Fruit fly (Drosophila melanogaster): Measurements from ENCODE around the gene x16.
A peak's percentile ranks its signal among the peaks of the same experiment; 100 is the strongest.

The x16 gene

DNA sequence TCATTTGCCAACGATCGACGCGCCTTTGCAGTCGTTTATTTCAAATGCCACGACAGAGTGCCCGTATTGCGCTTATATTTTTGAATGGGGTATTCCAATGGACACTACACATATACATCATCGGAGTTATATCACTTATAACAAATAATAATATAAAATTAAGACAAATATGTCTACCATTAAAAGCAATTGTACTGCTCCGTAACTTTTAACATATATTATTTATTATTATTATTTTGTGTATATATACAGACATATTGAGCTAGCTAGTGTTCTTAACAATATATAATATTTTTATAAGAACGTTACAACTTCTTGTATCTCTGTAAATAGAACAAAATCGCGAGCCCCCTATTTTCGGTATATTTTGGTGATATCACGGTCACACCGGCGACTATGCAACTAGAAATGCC lies 44.0 kb upstream of the x16 start, which contains the start of the genes sip2 and Coprox (continued):
- TF ChIP-seq z (GFP tag; IDR thresholded peaks at IDR 0.05): no peak
- no peak for TF ChIP-seq ac (GFP tag; optimal IDR thresholded peaks at IDR 0.05)
- no peak for TF ChIP-seq Taf1 (GFP tag; IDR thresholded peaks at IDR 0.05)
- TF ChIP-seq CG12236 (GFP tag; optimal IDR thresholded peaks at IDR 0.05): no peak
- TF ChIP-seq Ssrp (tag; optimal IDR thresholded peaks at IDR 0.05): peak; percentile 73
- TF ChIP-seq CG6689 (GFP tag; IDR thresholded peaks at IDR 0.05): peak; percentile 69
- peak; percentile 52 for TF ChIP-seq Spps (tag; optimal IDR thresholded peaks at IDR 0.05)
- no peak for TF ChIP-seq HLH54F (GFP tag; optimal IDR thresholded peaks at IDR 0.05)
- no peak for TF ChIP-seq Rx (GFP tag; IDR thresholded peaks at IDR 0.05)
- 0 out of 3 replicates have a peak, but pooled peaks have one; percentile 10 for TF ChIP-seq Dbx (GFP tag; IDR thresholded peaks at IDR 0.05)
- TF ChIP-seq fu2 (GFP tag; optimal IDR thresholded peaks at IDR 0.05): no peak
- TF ChIP-seq zfh2 (GFP tag; optimal IDR thresholded peaks at IDR 0.05): no peak
- TF ChIP-seq E2f1 (GFP tag; IDR thresholded peaks at IDR 0.05): peak; percentile 41
- TF ChIP-seq CG34376 (GFP tag; optimal IDR thresholded peaks at IDR 0.05): no peak
- no peak for TF ChIP-seq corto (GFP tag; optimal IDR thresholded peaks at IDR 0.05)
- TF ChIP-seq ftz-f1 (GFP tag; optimal IDR thresholded peaks at IDR 0.05): no peak
- TF ChIP-seq CG1024 (GFP tag; IDR thresholded peaks at IDR 0.05): no peak
- no peak for TF ChIP-seq bigmax (GFP tag; optimal IDR thresholded peaks at IDR 0.05)
- peak; percentile 68 for TF ChIP-seq Fer1 (GFP tag; optimal IDR thresholded peaks at IDR 0.05)
- peak; percentile 40 for TF ChIP-seq lilli (GFP tag; optimal IDR thresholded peaks at IDR 0.05)
- TF ChIP-seq jigr1 (GFP tag; IDR thresholded peaks at IDR 0.05): no peak
- TF ChIP-seq CG4707 (GFP tag; optimal IDR thresholded peaks at IDR 0.05): no peak
- TF ChIP-seq Fer3 (tag; optimal IDR thresholded peaks at IDR 0.05): peak; percentile 72
- TF ChIP-seq CG3838 (GFP tag; optimal IDR thresholded peaks at IDR 0.05): no peak
- no peak for TF ChIP-seq pho (GFP tag; optimal IDR thresholded peaks at IDR 0.05)
- no peak for TF ChIP-seq CG6254 (GFP tag; optimal IDR thresholded peaks at IDR 0.05)
- peak; percentile 74 for TF ChIP-seq Dek (tag; optimal IDR thresholded peaks at IDR 0.05)
- TF ChIP-seq CG12659 (GFP tag; optimal IDR thresholded peaks at IDR 0.05): peak; percentile 75
- TF ChIP-seq CG4820 (GFP tag; optimal IDR thresholded peaks at IDR 0.05): peak; percentile 27
- TF ChIP-seq fd96Cb (tag; optimal IDR thresholded peaks at IDR 0.05): peak; percentile 61
- TF ChIP-seq CG1603 (tag; optimal IDR thresholded peaks at IDR 0.05): no peak
- TF ChIP-seq tio (GFP tag; optimal IDR thresholded peaks at IDR 0.05): no peak
- peak; percentile 52 for TF ChIP-seq CG1602 (GFP tag; optimal IDR thresholded peaks at IDR 0.05)
- TF ChIP-seq btn (GFP tag; optimal IDR thresholded peaks at IDR 0.05): no peak
- TF ChIP-seq pros (GFP tag; optimal IDR thresholded peaks at IDR 0.05): no peak
- TF ChIP-seq dpn (GFP tag; optimal IDR thresholded peaks at IDR 0.05): peak in 1 of 2 experiments; percentile 71
- peak; percentile 42 for TF ChIP-seq CG8290 (GFP tag; optimal IDR thresholded peaks at IDR 0.05)
- TF ChIP-seq CG8290 (tag; optimal IDR thresholded peaks at IDR 0.05): no peak
- peak; percentile 17 for TF ChIP-seq cwo (GFP tag; optimal IDR thresholded peaks at IDR 0.05)
- TF ChIP-seq CG9437 (GFP tag; optimal IDR thresholded peaks at IDR 0.05): peak; percentile 69
- no peak for TF ChIP-seq CG33213 (GFP tag; optimal IDR thresholded peaks at IDR 0.05)
- no peak for TF ChIP-seq CG8089 (GFP tag; optimal IDR thresholded peaks at IDR 0.05)
- TF ChIP-seq CG14965 (GFP tag; optimal IDR thresholded peaks at IDR 0.05; ENCODE audit: borderline replicate concordance): no peak
- TF ChIP-seq Scr (GFP tag; IDR thresholded peaks at IDR 0.05; ENCODE audit: partially characterized antibody): no peak
- peak; percentile 74 for TF ChIP-seq Hr3 (GFP tag; optimal IDR thresholded peaks at IDR 0.05)
- no peak for TF ChIP-seq Bgb (GFP tag; IDR thresholded peaks at IDR 0.05; ENCODE audit: partially characterized antibody)
- no peak for TF ChIP-seq CkIIα-i1 (GFP tag; IDR thresholded peaks at IDR 0.05)
- TF ChIP-seq sima (GFP tag; optimal IDR thresholded peaks at IDR 0.05): no peak
- no peak for TF ChIP-seq gt (GFP tag; IDR thresholded peaks at IDR 0.05)
- peak; percentile 34; the same call in 1 of the 2 replicates for TF ChIP-seq CG4730 (GFP tag; IDR thresholded peaks at IDR 0.05)
- peak; percentile 84 for TF ChIP-seq CG13424 (tag; optimal IDR thresholded peaks at IDR 0.05)
- TF ChIP-seq psq (GFP tag; optimal IDR thresholded peaks at IDR 0.05): no peak

Data from whole organism, embryonic.